Worm (Caenorhabditis elegans) whole organism, mixed stage, embryonic: ENCODE results near the gene txt-1.

Experiments
- M03D4.4 ChIP-seq: sonication (generic microtip); optimal IDR thresholded peaks from 2 replicates; lab custom pipeline; 2017; ENCODE audit warnings: mild to moderate bottlenecking, missing genetic modification characterization, missing compliant biosample characterization
- bed-3 ChIP-seq: fragments of 200-800 bp; sonication (Bioruptor generic); optimal IDR thresholded peaks from 3 replicates; lab custom pipeline; 2018; ENCODE audit warnings: mild to moderate bottlenecking, missing genetic modification characterization, moderate library complexity, missing compliant biosample characterization
- ceh-39 ChIP-seq: fragments of 150-350 bp; optimal IDR thresholded peaks from 2 replicates; lab custom pipeline; 2014; ENCODE audit warnings: missing biosample characterization, missing genetic modification characterization
- ceh-43 ChIP-seq: fragments of 200-800 bp; sonication (Bioruptor generic); optimal IDR thresholded peaks from 2 replicates; lab custom pipeline; 2018; ENCODE audit warnings: mild to moderate bottlenecking, missing genetic modification characterization, moderate library complexity, missing compliant biosample characterization
- ceh-83 ChIP-seq: fragments of 200-800 bp; sonication (Bioruptor generic); optimal IDR thresholded peaks from 2 replicates; lab custom pipeline; 2018; ENCODE audit warnings: mild to moderate bottlenecking, missing genetic modification characterization, missing compliant biosample characterization
- ces-1 ChIP-seq: fragments of 150-350 bp; optimal IDR thresholded peaks from 2 replicates; lab custom pipeline; 2014; ENCODE audit warnings: missing biosample characterization, missing genetic modification reagents, missing genetic modification characterization
- cnd-1 ChIP-seq: fragments of 200-800 bp; sonication (Bioruptor generic); optimal IDR thresholded peaks from 2 replicates; lab custom pipeline; 2018; ENCODE audit warnings: mild to moderate bottlenecking, missing genetic modification characterization, missing compliant biosample characterization
- drap-1 ChIP-seq: fragments of 200-800 bp; sonication (Bioruptor generic); optimal IDR thresholded peaks from 3 replicates; lab custom pipeline; 2018; ENCODE audit warnings: mild to moderate bottlenecking, missing genetic modification characterization, missing compliant biosample characterization
- elt-1 ChIP-seq: sonication (generic microtip); optimal IDR thresholded peaks from 2 replicates; lab custom pipeline; 2017; ENCODE audit warnings: missing genetic modification characterization, mild to moderate bottlenecking, missing compliant biosample characterization, antibody characterized with exemption, moderate library complexity, borderline replicate concordance; ENCODE audit not compliant: insufficient read depth
- elt-3 ChIP-seq: fragments of 150-350 bp; optimal IDR thresholded peaks from 2 replicates; lab custom pipeline; 2014; ENCODE audit warnings: missing biosample characterization, missing genetic modification characterization
- flh-1 ChIP-seq: fragments of 200-800 bp; sonication (Bioruptor generic); optimal IDR thresholded peaks from 2 replicates; lab custom pipeline; 2018; ENCODE audit warnings: mild to moderate bottlenecking, missing genetic modification characterization, moderate library complexity, missing compliant biosample characterization
- hlh-1 ChIP-seq: fragments of 150-350 bp; optimal IDR thresholded peaks from 2 replicates; lab custom pipeline; 2014; ENCODE audit warnings: missing biosample characterization, missing genetic modification reagents, missing genetic modification characterization
- lin-13 ChIP-seq: fragments of 150-350 bp; optimal IDR thresholded peaks from 2 replicates; lab custom pipeline; 2014; ENCODE audit warnings: missing biosample characterization, missing genetic modification characterization
- lin-32 ChIP-seq: fragments of 200-800 bp; sonication (Bioruptor generic); optimal IDR thresholded peaks from 2 replicates; lab custom pipeline; 2018; ENCODE audit warnings: mild to moderate bottlenecking, missing genetic modification characterization, missing compliant biosample characterization
- lsy-2 ChIP-seq: fragments of 150-350 bp; optimal IDR thresholded peaks from 2 replicates; lab custom pipeline; 2014; ENCODE audit warnings: missing biosample characterization, missing genetic modification characterization
- mep-1 ChIP-seq: fragments of 150-350 bp; optimal IDR thresholded peaks from 2 replicates; lab custom pipeline; 2017; ENCODE audit warnings: missing biosample characterization, missing genetic modification reagents, missing genetic modification characterization, inconsistent platforms
- mls-2 ChIP-seq: sonication (generic microtip); optimal IDR thresholded peaks from 2 replicates; lab custom pipeline; 2016; ENCODE audit warnings: mild to moderate bottlenecking, missing genetic modification characterization, moderate library complexity, missing compliant biosample characterization
- nhr-12 ChIP-seq: fragments of 150-350 bp; optimal IDR thresholded peaks from 2 replicates; lab custom pipeline; 2014; ENCODE audit warnings: missing biosample characterization, missing genetic modification characterization
- nhr-2 ChIP-seq: fragments of 150-350 bp; optimal IDR thresholded peaks from 2 replicates; lab custom pipeline; 2014; ENCODE audit warnings: missing biosample characterization, missing genetic modification characterization
- nhr-28 ChIP-seq: fragments of 150-350 bp; optimal IDR thresholded peaks from 2 replicates; lab custom pipeline; 2014; ENCODE audit warnings: missing biosample characterization, missing genetic modification characterization
- sem-2 ChIP-seq: fragments of 200-800 bp; sonication (Bioruptor generic); optimal IDR thresholded peaks from 2 replicates; lab custom pipeline; 2018; ENCODE audit warnings: mild to moderate bottlenecking, missing genetic modification characterization, missing compliant biosample characterization
- snpc-4 ChIP-seq: fragments of 150-350 bp; optimal IDR thresholded peaks from 2 replicates; lab custom pipeline; 2014; ENCODE audit warnings: missing biosample characterization, missing genetic modification characterization
- sptf-1 ChIP-seq: sonication (generic microtip); optimal IDR thresholded peaks from 2 replicates; lab custom pipeline; 2017; ENCODE audit warnings: mild to moderate bottlenecking, missing genetic modification characterization, moderate library complexity, missing compliant biosample characterization
- tbx-8 ChIP-seq: fragments of 200-800 bp; sonication (Bioruptor generic); optimal IDR thresholded peaks from 2 replicates; lab custom pipeline; 2018; ENCODE audit warnings: mild to moderate bottlenecking, missing genetic modification characterization, moderate library complexity, missing compliant biosample characterization
- unc-39 ChIP-seq: fragments of 150-350 bp; optimal IDR thresholded peaks from 2 replicates; lab custom pipeline; 2014; ENCODE audit warnings: missing biosample characterization, missing genetic modification characterization
- unc-62 ChIP-seq: fragments of 150-350 bp; optimal IDR thresholded peaks from 2 replicates; lab custom pipeline; 2014; ENCODE audit warnings: missing biosample characterization, missing genetic modification reagents, missing genetic modification characterization
- zip-8 ChIP-seq: fragments of 150-350 bp; optimal IDR thresholded peaks from 2 replicates; lab custom pipeline; 2014; ENCODE audit warnings: missing biosample characterization, missing genetic modification characterization
- ztf-11 ChIP-seq: fragments of 150-350 bp; optimal IDR thresholded peaks from 2 replicates; lab custom pipeline; 2014; ENCODE audit warnings: missing biosample characterization, missing genetic modification characterization

The txt-1 gene

ce11 chrII:69354-69753, 36.6 kb upstream of the txt-1 start, which contains the start of gene egl-26:
Gene egl-26 (plus strand): TSS chrII:69654.
- TF ChIP-seq ceh-39 (tag; lab: Kevin White, UChicago) (no peak), flh-1 (GFP tag; lab: Kevin White, UChicago) (no peak), elt-1 (tag; lab: Kevin White, UChicago) (no peak), tbx-8 (no peak), hlh-1 (tag; lab: Kevin White, UChicago) (no peak), mls-2 (tag; lab: Kevin White, UChicago) (no peak), lin-13 (tag; lab: Kevin White, UChicago) (no peak), cnd-1 (no peak), M03D4.4 (tag; lab: Kevin White, UChicago) (no peak), snpc-4 (tag; lab: Kevin White, UChicago) (no peak), ceh-83 (GFP tag; lab: Kevin White, UChicago) (no peak), ztf-11 (tag; lab: Kevin White, UChicago) (no peak), nhr-12 (tag; lab: Kevin White, UChicago) (no peak), nhr-28 (tag; lab: Kevin White, UChicago) (no peak), zip-8 (no peak), unc-62 (no peak)

ce11 chrII:73329-73728, 32.7 kb upstream of the txt-1 start:
- TF ChIP-seq ztf-11 (tag; lab: Kevin White, UChicago) (no peak), elt-3 (tag; lab: Kevin White, UChicago) (no peak), mls-2 (tag; lab: Kevin White, UChicago) (no peak), nhr-2 (tag; lab: Kevin White, UChicago) (no peak), ces-1 (GFP tag; lab: Kevin White, UChicago) (peak; percentile 97), lsy-2 (tag; lab: Kevin White, UChicago) (no peak), elt-1 (tag; lab: Kevin White, UChicago) (no peak)

ce11 chrII:73892-74291, 32.1 kb upstream of the txt-1 start:
- TF ChIP-seq nhr-28 (tag; lab: Kevin White, UChicago): no peak
- TF ChIP-seq ces-1 (GFP tag; lab: Kevin White, UChicago): peak; percentile 76
- TF ChIP-seq, all 35 proteins: peak for 1

ce11 chrII:75831-76230, 30.2 kb upstream of the txt-1 start:
- TF ChIP-seq snpc-4 (tag; lab: Kevin White, UChicago) (no peak), hlh-1 (tag; lab: Kevin White, UChicago) (no peak), M03D4.4 (tag; lab: Kevin White, UChicago) (no peak), mls-2 (tag; lab: Kevin White, UChicago) (no peak), elt-1 (tag; lab: Kevin White, UChicago) (no peak), mep-1 (tag; lab: Kevin White, UChicago) (no peak), drap-1 (no peak), sem-2 (no peak), unc-39 (tag; lab: Kevin White, UChicago) (no peak), flh-1 (GFP tag; lab: Kevin White, UChicago) (no peak), sptf-1 (tag; lab: Kevin White, UChicago) (no peak), elt-3 (tag; lab: Kevin White, UChicago) (no peak)

- TF ChIP-seq unc-62 (no peak), lsy-2 (tag; lab: Kevin White, UChicago) (no peak), lin-13 (tag; lab: Kevin White, UChicago) (no peak), ceh-43 (GFP tag; lab: Kevin White, UChicago) (no peak), cnd-1 (no peak), elt-3 (tag; lab: Kevin White, UChicago) (no peak), mep-1 (tag; lab: Kevin White, UChicago) (no peak)
Measured at ce11 chrII:76662-77061, 29.3 kb upstream of the txt-1 start.

ce11 chrII:79166-79565, 26.8 kb upstream of the txt-1 start, which contains the start of gene C23H3.9:
Gene C23H3.9 (minus strand): TSS chrII:79266.
- TF ChIP-seq ceh-83 (GFP tag; lab: Kevin White, UChicago): no peak
- TF ChIP-seq cnd-1: no peak
- TF ChIP-seq nhr-12 (tag; lab: Kevin White, UChicago): no peak
- TF ChIP-seq sptf-1 (tag; lab: Kevin White, UChicago): no peak
- TF ChIP-seq elt-3 (tag; lab: Kevin White, UChicago): no peak
- TF ChIP-seq bed-3 (GFP tag; lab: Kevin White, UChicago): no peak
- no peak for TF ChIP-seq lin-32
